Worm (Caenorhabditis elegans) whole organism, L3 larva: ENCODE measurements around the gene C45G9.10.

Experiments
- ZK546.5 ChIP-seq: sonication (generic microtip); optimal IDR thresholded peaks from 2 replicates; lab custom pipeline; 2017; ENCODE audit warnings: missing biosample characterization, missing genetic modification characterization
- aly-2 ChIP-seq: fragments of 150-350 bp; optimal IDR thresholded peaks from 2 replicates; lab custom pipeline; 2014; ENCODE audit warnings: missing biosample characterization, missing genetic modification characterization
- ama-1 ChIP-seq: fragments of 150-350 bp; optimal IDR thresholded peaks from 2 replicates; lab custom pipeline; 2018
- ceh-28 ChIP-seq: fragments of 150-350 bp; optimal IDR thresholded peaks from 2 replicates; lab custom pipeline; 2014; ENCODE audit warnings: missing biosample characterization, missing genetic modification reagents, missing genetic modification characterization
- ceh-82 ChIP-seq: fragments of 150-350 bp; optimal IDR thresholded peaks from 2 replicates; lab custom pipeline; 2014; ENCODE audit warnings: missing biosample characterization, missing genetic modification characterization
- ceh-9 ChIP-seq: sonication (generic microtip); optimal IDR thresholded peaks from 2 replicates; lab custom pipeline; 2018; ENCODE audit warnings: missing biosample characterization, missing genetic modification characterization
- daf-12 ChIP-seq: fragments of 150-350 bp; optimal IDR thresholded peaks from 2 replicates; lab custom pipeline; 2014; ENCODE audit warnings: missing biosample characterization, missing genetic modification reagents, missing genetic modification characterization
- egl-5 ChIP-seq: fragments of 150-350 bp; optimal IDR thresholded peaks from 2 replicates; lab custom pipeline; 2017; ENCODE audit warnings: missing biosample characterization, missing genetic modification reagents, missing genetic modification characterization, inconsistent platforms
- elt-1 ChIP-seq: fragments of 150-350 bp; optimal IDR thresholded peaks from 2 replicates; lab custom pipeline; 2014; ENCODE audit warnings: missing biosample characterization, missing genetic modification characterization
- elt-2 ChIP-seq: sonication (generic microtip); optimal IDR thresholded peaks from 2 replicates; lab custom pipeline; 2016; ENCODE audit warnings: missing genetic modification reagents, mild to moderate bottlenecking, missing genetic modification characterization, missing compliant biosample characterization
- eor-1 ChIP-seq, 2 experiments: fragments of 150-350 bp; optimal IDR thresholded peaks; 2 replicates each; lab custom pipeline; 2014 to 2018; ENCODE audit warnings: missing biosample characterization in 2 of 2, missing genetic modification characterization in 2 of 2
- fkh-10 ChIP-seq: sonication (generic microtip); optimal IDR thresholded peaks from 2 replicates; lab custom pipeline; 2017; ENCODE audit warnings: missing biosample characterization, missing genetic modification reagents, missing genetic modification characterization
- fos-1 ChIP-seq: fragments of 150-350 bp; optimal IDR thresholded peaks from 2 replicates; lab custom pipeline; 2014; ENCODE audit warnings: missing biosample characterization, missing genetic modification characterization
- hmg-11 ChIP-seq: sonication (generic microtip); optimal IDR thresholded peaks from 2 replicates; lab custom pipeline; 2016; ENCODE audit warnings: missing genetic modification characterization, missing compliant biosample characterization
- jun-1 ChIP-seq: fragments of 150-350 bp; optimal IDR thresholded peaks from 2 replicates; lab custom pipeline; 2014; ENCODE audit warnings: missing biosample characterization, missing genetic modification reagents, missing genetic modification characterization
- lin-15B ChIP-seq: fragments of 150-350 bp; optimal IDR thresholded peaks from 2 replicates; lab custom pipeline; 2014; ENCODE audit warnings: missing biosample characterization, missing genetic modification characterization
- lin-39 ChIP-seq: fragments of 150-350 bp; optimal IDR thresholded peaks from 2 replicates; lab custom pipeline; 2018; ENCODE audit warnings: missing biosample characterization, missing genetic modification reagents, missing genetic modification characterization
- lsy-12 ChIP-seq: sonication (generic microtip); optimal IDR thresholded peaks from 2 replicates; lab custom pipeline; 2016; ENCODE audit warnings: mild to moderate bottlenecking, missing genetic modification characterization, missing compliant biosample characterization
- mdl-1 ChIP-seq: fragments of 150-350 bp; optimal IDR thresholded peaks from 2 replicates; lab custom pipeline; 2014; ENCODE audit warnings: missing biosample characterization, missing genetic modification characterization
- mml-1 ChIP-seq: fragments of 150-350 bp; sonication (generic microtip); optimal IDR thresholded peaks from 3 replicates; lab custom pipeline; 2014; ENCODE audit warnings: missing biosample characterization, missing genetic modification characterization
- nfya-1 ChIP-seq: sonication (generic microtip); optimal IDR thresholded peaks from 2 replicates; lab custom pipeline; 2017; ENCODE audit warnings: missing genetic modification characterization, mild to moderate bottlenecking, missing compliant biosample characterization, antibody characterized with exemption, moderate library complexity; ENCODE audit not compliant: insufficient read depth
- nhr-11 ChIP-seq: fragments of 150-350 bp; optimal IDR thresholded peaks from 2 replicates; lab custom pipeline; 2014; ENCODE audit warnings: missing biosample characterization, missing genetic modification characterization
- nhr-12 ChIP-seq: fragments of 150-350 bp; optimal IDR thresholded peaks from 2 replicates; lab custom pipeline; 2014; ENCODE audit warnings: missing biosample characterization, missing genetic modification characterization
- nhr-23 ChIP-seq: fragments of 150-350 bp; optimal IDR thresholded peaks from 2 replicates; lab custom pipeline; 2014; ENCODE audit warnings: missing biosample characterization, missing genetic modification reagents, missing genetic modification characterization
- nhr-237 ChIP-seq: fragments of 150-350 bp; optimal IDR thresholded peaks from 2 replicates; lab custom pipeline; 2014; ENCODE audit warnings: missing biosample characterization, missing genetic modification characterization
- nhr-25 ChIP-seq: sonication (generic microtip); optimal IDR thresholded peaks from 2 replicates; lab custom pipeline; 2017; ENCODE audit warnings: missing biosample characterization, missing genetic modification characterization
- nhr-28 ChIP-seq: fragments of 150-350 bp; optimal IDR thresholded peaks from 2 replicates; lab custom pipeline; 2014; ENCODE audit warnings: missing biosample characterization, missing genetic modification characterization
- nhr-43 ChIP-seq: sonication (generic microtip); optimal IDR thresholded peaks from 2 replicates; lab custom pipeline; 2016; ENCODE audit warnings: mild to moderate bottlenecking, missing genetic modification characterization, missing compliant biosample characterization; ENCODE audit not compliant: poor library complexity, severe bottlenecking
- nhr-67 ChIP-seq: fragments of 150-350 bp; optimal IDR thresholded peaks from 2 replicates; lab custom pipeline; 2014; ENCODE audit warnings: missing biosample characterization, missing genetic modification characterization
- nhr-76 ChIP-seq: fragments of 150-350 bp; sonication (generic microtip); optimal IDR thresholded peaks from 5 replicates; lab custom pipeline; 2014; ENCODE audit warnings: missing biosample characterization, missing genetic modification characterization
- nhr-77 ChIP-seq: fragments of 150-350 bp; optimal IDR thresholded peaks from 2 replicates; lab custom pipeline; 2014; ENCODE audit warnings: missing biosample characterization, missing genetic modification characterization
- pha-4 ChIP-seq: fragments of 150-350 bp; optimal IDR thresholded peaks from 2 replicates; lab custom pipeline; 2014; ENCODE audit warnings: missing biosample characterization, missing genetic modification reagents, missing genetic modification characterization
- pqm-1 ChIP-seq: fragments of 150-350 bp; optimal IDR thresholded peaks from 2 replicates; lab custom pipeline; 2017; ENCODE audit warnings: missing biosample characterization, missing genetic modification characterization, inconsistent platforms
- sea-2 ChIP-seq: fragments of 150-350 bp; sonication (generic microtip); optimal IDR thresholded peaks from 4 replicates; lab custom pipeline; 2014; ENCODE audit warnings: missing biosample characterization, missing genetic modification reagents, missing genetic modification characterization
- skn-1 ChIP-seq: fragments of 150-350 bp; optimal IDR thresholded peaks from 2 replicates; lab custom pipeline; 2014; ENCODE audit warnings: missing biosample characterization, missing genetic modification characterization
- snpc-4 ChIP-seq: fragments of 150-350 bp; optimal IDR thresholded peaks from 2 replicates; lab custom pipeline; 2014; ENCODE audit warnings: missing biosample characterization, missing genetic modification characterization
- tbx-2 ChIP-seq: sonication (generic microtip); optimal IDR thresholded peaks from 2 replicates; lab custom pipeline; 2016; ENCODE audit warnings: mild to moderate bottlenecking, missing genetic modification characterization, missing compliant biosample characterization
- unc-39 ChIP-seq: sonication (generic microtip); optimal IDR thresholded peaks from 4 replicates; lab custom pipeline; 2017; ENCODE audit warnings: missing biosample characterization, missing genetic modification characterization
- unc-62 ChIP-seq: fragments of 150-350 bp; sonication (generic microtip); optimal IDR thresholded peaks from 4 replicates; lab custom pipeline; 2014; ENCODE audit warnings: missing biosample characterization, missing genetic modification reagents, missing genetic modification characterization
- zag-1 ChIP-seq: fragments of 150-350 bp; optimal IDR thresholded peaks from 2 replicates; lab custom pipeline; 2014; ENCODE audit warnings: missing biosample characterization, missing genetic modification characterization
- ztf-11 ChIP-seq: fragments of 150-350 bp; optimal IDR thresholded peaks from 2 replicates; lab custom pipeline; 2014; ENCODE audit warnings: missing biosample characterization, missing genetic modification characterization
- ztf-4 ChIP-seq: fragments of 150-350 bp; optimal IDR thresholded peaks from 2 replicates; lab custom pipeline; 2014; ENCODE audit warnings: missing biosample characterization, missing genetic modification characterization

The C45G9.10 gene

DNA sequence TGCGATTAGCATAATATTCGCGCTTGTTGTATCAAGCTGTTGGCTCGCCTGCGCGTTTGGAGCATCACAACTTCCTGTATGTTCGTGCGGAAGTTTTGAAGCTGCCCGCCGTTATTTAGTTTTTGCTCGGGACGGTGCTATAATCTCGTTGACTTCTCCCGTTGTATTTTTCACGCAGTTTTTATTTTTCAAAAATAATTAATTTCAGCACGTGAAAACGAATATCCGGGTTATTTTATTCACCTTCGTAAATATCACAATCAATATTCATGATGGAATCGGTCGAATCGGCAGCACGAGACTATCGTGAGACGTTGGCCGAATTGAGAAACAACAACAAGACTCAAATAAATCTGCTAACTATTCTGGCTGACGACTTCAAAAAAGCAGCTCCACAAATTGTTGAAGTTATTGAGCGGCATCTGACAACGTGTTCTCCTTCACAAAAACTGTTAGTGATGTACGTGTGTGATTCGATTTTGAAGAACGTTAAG, 36.5 kb downstream of the C45G9.10 start (continued):
- no peak for TF ChIP-seq fkh-10
- TF ChIP-seq ceh-28 (tag; lab: Kevin White, UChicago): no peak
- no peak for TF ChIP-seq fos-1 (tag; lab: Kevin White, UChicago)
- TF ChIP-seq hmg-11 (tag; lab: Kevin White, UChicago): no peak
- peak; percentile 86 for TF ChIP-seq nhr-43 (tag; lab: Kevin White, UChicago)
- TF ChIP-seq unc-39 (tag; lab: Kevin White, UChicago): no peak
- TF ChIP-seq nhr-11 (tag; lab: Kevin White, UChicago): no peak
- TF ChIP-seq nhr-23 (tag; lab: Kevin White, UChicago): peak; percentile 16
- no peak for TF ChIP-seq mml-1 (tag; lab: Kevin White, UChicago)
- TF ChIP-seq nhr-25 (tag; lab: Kevin White, UChicago): peak; percentile 68
- no peak for TF ChIP-seq ceh-82 (tag; lab: Kevin White, UChicago)
- no peak for TF ChIP-seq nhr-12 (tag; lab: Kevin White, UChicago)
- TF ChIP-seq daf-12 (tag; lab: Kevin White, UChicago): no peak
- TF ChIP-seq aly-2 (tag; lab: Kevin White, UChicago): no peak
- TF ChIP-seq nfya-1 (tag; lab: Kevin White, UChicago): peak; percentile 12
- TF ChIP-seq nhr-76: no peak
- no peak for TF ChIP-seq unc-62
- TF ChIP-seq snpc-4: no peak
- no peak for TF ChIP-seq ZK546.5
- no peak for TF ChIP-seq jun-1
- no peak for TF ChIP-seq egl-5 (tag; lab: Kevin White, UChicago)

DNA sequence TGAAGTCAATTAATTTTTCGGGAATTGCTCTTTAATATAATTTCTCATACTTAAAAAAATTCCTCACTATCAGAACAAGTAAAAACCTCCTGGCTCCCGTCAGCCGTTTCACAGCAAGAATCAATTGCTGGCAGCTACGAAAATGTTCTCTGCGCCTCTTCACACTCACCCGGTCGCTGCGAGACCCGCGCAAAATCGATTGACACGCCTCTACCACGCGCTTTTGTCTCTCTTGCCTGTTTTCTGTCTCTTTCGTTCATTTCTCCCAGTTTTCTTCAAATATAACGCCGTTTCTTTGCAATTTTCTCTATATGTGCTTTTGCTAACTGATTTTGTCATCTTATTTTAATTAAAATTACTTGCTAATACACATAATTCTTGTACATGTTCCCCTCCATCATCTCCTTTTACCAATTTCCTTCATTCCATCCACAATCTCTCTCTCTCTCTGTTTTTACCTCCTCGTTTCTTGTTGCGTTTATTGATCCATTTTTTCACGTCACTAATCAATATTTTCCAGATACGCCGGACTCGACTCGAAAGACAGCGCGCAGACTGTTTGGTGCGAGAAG, 37.2 kb downstream of the C45G9.10 start, which contains the start of gene pcf-11:
pcf-11 (plus strand) TSS at position 522 of the 572 bp plus-strand sequence.
- peak; percentile 3 for TF ChIP-seq skn-1 (tag; lab: Kevin White, UChicago)
- TF ChIP-seq pha-4: peak; percentile 77
- TF ChIP-seq elt-2 (tag; lab: Kevin White, UChicago): peak; percentile 41
- TF ChIP-seq lin-39: peak; percentile 86
- peak; percentile 20 for TF ChIP-seq mdl-1
- TF ChIP-seq nhr-28: no peak
- no peak for TF ChIP-seq elt-1 (tag; lab: Kevin White, UChicago)
- peak; percentile 42 for TF ChIP-seq nhr-43 (tag; lab: Kevin White, UChicago)
- no peak for TF ChIP-seq eor-1 (tag; optimal IDR thresholded peaks at IDR 0.05; lab: Kevin White, UChicago)
- no peak for TF ChIP-seq fos-1 (tag; lab: Kevin White, UChicago)
- TF ChIP-seq nhr-11 (tag; lab: Kevin White, UChicago): no peak
- TF ChIP-seq mml-1 (tag; lab: Kevin White, UChicago): no peak
- peak; percentile 28 for TF ChIP-seq nhr-25 (tag; lab: Kevin White, UChicago)
- peak; percentile 56 for TF ChIP-seq hmg-11 (tag; lab: Kevin White, UChicago)
- TF ChIP-seq pqm-1 (tag; lab: Kevin White, UChicago): peak; percentile 6
- TF ChIP-seq lin-15B (tag; lab: Kevin White, UChicago): peak; percentile 80
- TF ChIP-seq nfya-1 (tag; lab: Kevin White, UChicago): peak; percentile 87
- TF ChIP-seq ceh-9 (tag; lab: Kevin White, UChicago): no peak
- peak; percentile 3 for TF ChIP-seq sea-2 (GFP tag; lab: Kevin White, UChicago)
- TF ChIP-seq ceh-28 (tag; lab: Kevin White, UChicago): peak; percentile 81
- no peak for TF ChIP-seq tbx-2 (tag; lab: Kevin White, UChicago)
- no peak for TF ChIP-seq ztf-11 (tag; lab: Kevin White, UChicago)
- TF ChIP-seq nhr-23 (tag; lab: Kevin White, UChicago): peak; percentile 34
- peak; percentile 31 for TF ChIP-seq ama-1 (lab: Kevin White, UChicago)
- TF ChIP-seq nhr-237 (tag; lab: Kevin White, UChicago): no peak
- no peak for TF ChIP-seq nhr-76
- no peak for TF ChIP-seq unc-39 (tag; lab: Kevin White, UChicago)
- no peak for TF ChIP-seq lsy-12 (tag; lab: Kevin White, UChicago)
- TF ChIP-seq fkh-10: no peak
- no peak for TF ChIP-seq zag-1 (tag; lab: Kevin White, UChicago)
- TF ChIP-seq ceh-82 (tag; lab: Kevin White, UChicago): no peak
- no peak for TF ChIP-seq nhr-77 (tag; lab: Kevin White, UChicago)
- TF ChIP-seq nhr-67 (tag; lab: Kevin White, UChicago): no peak
- TF ChIP-seq ztf-4 (tag; lab: Kevin White, UChicago): no peak
- TF ChIP-seq, all 47 proteins: peak for 15
